Worm (Caenorhabditis elegans): ENCODE measurements around the gene F58E6.13.

F58E6.13 gene

DNA sequence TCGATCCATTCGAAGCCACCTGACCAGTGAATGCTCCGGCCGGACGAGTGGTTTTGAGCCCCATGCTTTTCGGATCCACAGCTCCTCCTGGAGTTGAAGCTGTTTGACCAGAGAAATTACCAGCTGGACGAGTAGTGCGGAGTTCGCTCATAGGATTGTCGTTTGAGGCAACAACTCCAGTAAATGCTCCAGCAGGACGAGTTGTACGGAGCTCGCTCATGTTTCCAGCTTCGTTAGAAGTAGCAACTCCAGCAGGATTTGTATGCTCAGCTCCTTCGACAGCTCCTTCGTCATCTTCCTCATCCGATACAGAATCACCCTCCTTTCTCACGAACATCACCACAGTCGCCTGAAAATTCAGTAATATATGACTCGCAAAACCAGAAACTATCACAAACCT, 8.5 kb downstream of the F58E6.13 start:
- no peak for TF ChIP-seq ceh-24 (tag; optimal IDR thresholded peaks at IDR 0.05)

DNA sequence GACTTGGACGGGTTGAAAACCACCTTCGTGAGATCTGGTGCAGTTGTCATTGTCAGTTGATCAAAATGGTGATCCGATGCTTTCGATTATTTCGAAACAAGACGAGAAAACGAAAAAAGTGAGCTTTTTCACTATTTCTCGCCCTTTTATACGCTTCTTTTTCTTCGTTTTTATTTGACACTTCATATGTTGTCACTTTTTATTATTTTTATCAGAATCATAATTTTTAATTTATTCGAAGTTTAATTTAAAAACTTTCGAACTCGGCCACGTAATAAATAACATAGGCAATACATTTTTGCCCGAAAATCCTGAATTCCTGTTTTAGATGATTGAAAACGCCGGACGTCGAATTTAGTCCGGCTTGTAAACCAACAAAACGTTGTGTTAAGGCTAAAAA, 9.4 kb downstream of the F58E6.13 start, which contains the start of gene F58E6.5:
TSS of gene F58E6.5 (minus strand) at position 101 of the 400 bp plus-strand sequence.
- TF ChIP-seq ceh-45 (GFP tag; IDR thresholded peaks at IDR 0.05) (no peak), lin-11 (tag; optimal IDR thresholded peaks at IDR 0.05) (no peak), madf-2 (tag; optimal IDR thresholded peaks at IDR 0.05) (no peak), ceh-48 (tag; optimal IDR thresholded peaks at IDR 0.05) (no peak), fkh-6 (tag; optimal IDR thresholded peaks at IDR 0.05) (no peak), F13H6.1 (tag; optimal IDR thresholded peaks at IDR 0.05) (no peak), sox-2 (GFP tag; IDR thresholded peaks at IDR 0.05) (no peak)

DNA sequence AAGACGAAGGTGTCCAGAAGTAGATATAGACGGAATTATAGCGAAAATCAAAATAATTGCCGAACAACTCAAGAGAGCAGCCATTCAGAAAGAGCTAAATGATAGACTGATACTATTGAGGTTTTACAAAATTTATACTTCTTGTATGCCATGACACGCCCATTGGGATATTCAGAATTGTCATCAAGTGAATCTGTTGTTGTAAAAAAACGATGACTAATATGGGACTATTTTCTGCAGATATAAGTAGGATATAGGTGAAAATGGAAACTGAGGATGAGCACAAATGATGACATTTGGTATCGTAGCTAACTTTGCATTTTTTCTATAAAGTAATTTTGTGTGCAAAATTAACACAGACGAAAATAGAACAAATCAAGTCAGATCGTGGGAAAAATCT, 10.7 kb downstream of the F58E6.13 start, which contains the start of gene F58E6.8:
TSS of gene F58E6.8 (minus strand) at position 101 of the 400 bp plus-strand sequence.
- TF ChIP-seq ztf-16 (tag; optimal IDR thresholded peaks at IDR 0.05): no peak
- no peak for TF ChIP-seq pha-2 (tag; optimal IDR thresholded peaks at IDR 0.05)
- TF ChIP-seq unc-55 (GFP tag; optimal IDR thresholded peaks at IDR 0.05): no peak
- no peak for TF ChIP-seq sdc-2 (tag; optimal IDR thresholded peaks at IDR 0.05)
- TF ChIP-seq T23F11.4 (GFP tag; optimal IDR thresholded peaks at IDR 0.05): no peak
- no peak for TF ChIP-seq gmeb-2 (tag; optimal IDR thresholded peaks at IDR 0.05)
- TF ChIP-seq ceh-31 (tag; optimal IDR thresholded peaks at IDR 0.05): no peak

DNA sequence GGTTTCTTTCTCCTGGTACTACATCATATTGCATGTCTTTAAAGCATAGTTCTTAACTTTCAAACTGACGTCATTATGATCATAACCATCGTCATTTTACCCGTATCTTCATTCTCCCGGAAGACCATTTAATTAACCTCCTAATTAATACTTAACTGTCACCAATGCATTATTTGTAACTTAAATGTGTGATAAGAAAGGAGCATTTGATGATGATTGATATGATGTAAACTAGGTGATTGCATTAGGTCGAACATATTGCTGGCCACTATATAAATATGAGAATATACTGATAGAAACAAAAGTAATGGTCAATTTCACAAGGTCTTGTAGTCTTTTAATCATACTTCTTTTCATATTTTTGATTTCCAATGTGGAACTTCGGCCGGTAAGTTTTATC, 11.2 kb downstream of the F58E6.13 start, which contains the start of gene hrg-3:
TSS of gene hrg-3 (plus strand) at position 227 of the 400 bp plus-strand sequence.
- no peak for TF ChIP-seq ama-1 (optimal IDR thresholded peaks at IDR 0.05)
- no peak for TF ChIP-seq tbx-7 (tag; optimal IDR thresholded peaks at IDR 0.05)
- no peak for TF ChIP-seq ets-4 (tag; optimal IDR thresholded peaks at IDR 0.05)
- no peak for TF ChIP-seq lin-11 (tag; optimal IDR thresholded peaks at IDR 0.05)
- peak; percentile 48 for TF ChIP-seq elt-2 (tag; optimal IDR thresholded peaks at IDR 0.05)
- no peak for TF ChIP-seq nhr-232 (tag; optimal IDR thresholded peaks at IDR 0.05)

DNA sequence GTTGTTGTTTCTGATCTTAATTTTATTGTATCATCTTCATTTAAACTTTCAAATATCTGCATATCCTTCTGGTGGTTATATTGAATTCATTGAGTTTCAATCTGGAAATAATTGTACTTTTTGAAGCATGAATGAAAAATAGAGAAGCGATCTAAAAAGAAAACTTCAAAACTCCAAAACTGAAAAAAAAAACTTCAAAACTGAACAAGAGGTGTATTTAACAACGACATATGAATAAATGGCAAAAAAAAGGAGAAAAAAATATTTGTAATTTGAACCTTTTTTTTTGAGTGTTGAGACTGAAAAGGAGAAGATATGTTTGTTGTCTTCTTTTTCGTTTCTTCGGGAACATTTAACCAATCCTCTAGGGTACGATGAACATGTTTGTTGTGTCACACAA, 12.8 kb downstream of the F58E6.13 start, which contains the start of gene F58E6.11:
TSS of gene F58E6.11 (minus strand) at position 101 of the 400 bp plus-strand sequence.
- no peak for TF ChIP-seq odd-2 (tag; optimal IDR thresholded peaks at IDR 0.05)

DNA sequence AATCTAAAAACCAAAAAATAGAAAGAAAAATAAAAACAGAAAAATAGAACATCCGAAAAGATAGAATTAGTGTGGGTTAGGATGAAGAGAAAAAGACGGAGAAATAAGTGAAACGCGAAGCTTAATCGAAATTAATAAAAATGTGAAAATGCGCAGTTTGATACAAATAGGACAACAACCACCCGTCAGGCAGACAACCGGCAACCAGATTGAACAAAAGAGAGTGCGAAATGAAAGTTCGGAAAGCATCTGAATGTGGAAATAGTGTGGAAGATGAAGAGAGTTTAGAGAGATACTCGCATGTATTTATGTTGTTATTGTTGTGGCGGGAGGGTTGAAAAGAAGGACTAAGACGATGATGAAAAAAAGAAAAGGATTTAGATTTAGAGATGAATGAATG, 13.4 kb downstream of the F58E6.13 start:
- TF ChIP-seq pha-2 (tag; optimal IDR thresholded peaks at IDR 0.05) (no peak), elt-4 (tag; optimal IDR thresholded peaks at IDR 0.05) (no peak), C38D4.7 (GFP tag; optimal IDR thresholded peaks at IDR 0.05) (no peak), nhr-11 (tag; optimal IDR thresholded peaks at IDR 0.05) (no peak), ama-1 (optimal IDR thresholded peaks at IDR 0.05) (no peak), ceh-30 (tag; optimal IDR thresholded peaks at IDR 0.05) (no peak), dve-1 (tag; optimal IDR thresholded peaks at IDR 0.05) (no peak), lin-11 (tag; optimal IDR thresholded peaks at IDR 0.05) (no peak), syd-9 (tag; optimal IDR thresholded peaks at IDR 0.05) (no peak), unc-55 (GFP tag; optimal IDR thresholded peaks at IDR 0.05) (no peak), sdc-2 (tag; optimal IDR thresholded peaks at IDR 0.05) (no peak), tbx-2 (tag; optimal IDR thresholded peaks at IDR 0.05) (no peak), mec-3 (tag; optimal IDR thresholded peaks at IDR 0.05; ENCODE audit: borderline replicate concordance) (no peak), ceh-48 (tag; optimal IDR thresholded peaks at IDR 0.05) (no peak), ttx-3 (tag; optimal IDR thresholded peaks at IDR 0.05) (no peak), ceh-34 (tag; optimal IDR thresholded peaks at IDR 0.05) (no peak), ceh-9 (tag; optimal IDR thresholded peaks at IDR 0.05) (no peak)
